Worm (Caenorhabditis elegans): ENCODE data around the gene F53F4.15.

F53F4.15 gene

DNA sequence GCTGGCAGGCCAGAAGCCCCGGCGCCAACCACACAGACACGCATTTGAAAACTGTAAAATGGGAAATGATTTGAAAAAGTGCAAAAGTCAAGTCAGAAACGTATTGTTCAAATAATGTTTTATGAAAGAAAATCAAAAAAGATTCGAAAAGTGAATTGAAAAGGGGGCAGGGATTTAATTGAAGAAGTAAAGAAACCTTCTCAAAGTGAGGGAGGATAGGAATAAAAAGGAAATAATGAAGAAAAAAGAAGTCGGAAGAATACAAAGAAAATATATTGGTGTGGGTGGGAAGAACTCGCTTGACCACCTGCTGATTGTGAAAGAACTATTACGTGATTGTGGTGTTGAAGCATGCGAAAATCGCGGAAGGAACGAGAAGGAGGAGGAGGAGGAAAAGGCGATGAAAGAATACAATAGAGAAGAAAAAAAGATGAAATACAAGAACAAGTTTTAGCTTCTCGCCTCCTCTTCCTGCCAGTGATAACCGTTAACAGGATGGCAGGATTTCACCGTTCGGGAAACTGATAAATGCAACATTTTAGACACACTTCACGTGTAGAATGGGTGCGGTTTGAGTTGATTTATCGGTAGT is 14.0 kb upstream of the F53F4.15 start, which contains the start of gene fmo-4:
fmo-4 (minus strand) TSS at position 51 of the 592 bp plus-strand sequence.
- TF ChIP-seq him-1 (tag; optimal IDR thresholded peaks at IDR 0.05) = no peak
- no peak for TF ChIP-seq W03F9.2 (tag; optimal IDR thresholded peaks at IDR 0.05)
- TF ChIP-seq dao-5 (tag; optimal IDR thresholded peaks at IDR 0.05) = no peak

DNA sequence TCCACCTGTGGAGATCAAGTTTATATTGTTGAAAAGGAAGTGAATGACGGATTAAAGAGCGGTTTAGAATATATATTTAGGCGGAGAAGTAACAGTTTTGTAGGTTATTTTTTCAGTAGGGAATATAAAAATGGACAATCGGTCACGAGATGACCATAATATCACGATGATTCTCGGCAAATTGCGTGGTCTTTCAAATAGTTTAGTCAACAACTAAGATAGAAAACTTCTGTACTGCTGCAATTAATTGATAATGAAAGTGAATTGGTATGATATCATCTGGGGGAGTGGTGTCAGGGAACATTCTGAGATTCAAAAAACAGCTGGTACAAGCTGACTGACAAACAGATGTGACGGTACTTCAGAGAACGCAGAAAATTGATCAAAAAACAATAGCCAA is 12.3 kb upstream of the F53F4.15 start:
- TF ChIP-seq W03F9.2 (tag; optimal IDR thresholded peaks at IDR 0.05) (no peak), him-1 (tag; optimal IDR thresholded peaks at IDR 0.05) (no peak), dao-5 (tag; optimal IDR thresholded peaks at IDR 0.05) (no peak)

DNA sequence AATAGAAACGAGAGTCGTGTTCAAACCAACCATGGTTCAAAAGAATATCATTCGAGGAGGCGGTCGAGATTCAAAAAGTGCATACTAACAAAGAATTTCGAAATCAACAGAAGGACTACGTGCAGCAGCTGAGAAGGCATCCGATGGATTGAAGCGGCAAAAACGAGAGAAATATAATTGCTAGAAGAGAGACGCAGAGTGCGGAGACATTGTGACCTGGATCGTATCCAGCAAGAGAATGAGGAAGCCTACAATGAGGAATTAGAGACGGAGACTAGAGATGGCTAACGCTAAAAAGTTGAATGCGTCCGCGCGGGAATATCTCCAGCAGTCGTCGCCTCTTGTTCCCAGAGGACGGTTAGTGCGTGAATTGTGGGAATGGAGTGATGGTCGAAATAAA is 11.0 kb upstream of the F53F4.15 start:
- TF ChIP-seq W03F9.2 (tag; optimal IDR thresholded peaks at IDR 0.05) = no peak

DNA sequence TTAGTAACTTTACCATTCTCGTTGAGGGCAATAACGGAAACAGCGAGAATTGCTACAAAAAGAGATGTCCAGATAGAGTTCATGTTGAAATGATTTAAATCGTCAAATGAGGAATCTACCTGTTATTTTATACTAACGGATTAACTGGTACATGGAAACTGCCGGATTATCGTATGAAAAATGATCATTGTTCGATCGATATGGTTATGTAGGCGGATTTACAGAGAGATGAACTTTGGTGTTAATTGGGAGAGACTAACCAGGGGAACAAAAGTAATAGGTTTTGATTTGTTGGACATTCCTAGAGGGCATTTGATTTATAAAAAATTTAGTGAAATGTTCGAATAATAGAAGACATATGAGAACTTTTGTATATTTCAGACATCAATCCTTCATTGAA is 9.0 kb upstream of the F53F4.15 start, which contains the start of gene spig-9:
spig-9 (minus strand) TSS at position 101 of the 400 bp plus-strand sequence.
- no peak for TF ChIP-seq him-1 (tag; optimal IDR thresholded peaks at IDR 0.05)
- no peak for TF ChIP-seq W03F9.2 (tag; optimal IDR thresholded peaks at IDR 0.05)
- TF ChIP-seq dao-5 (tag; optimal IDR thresholded peaks at IDR 0.05) = no peak

DNA sequence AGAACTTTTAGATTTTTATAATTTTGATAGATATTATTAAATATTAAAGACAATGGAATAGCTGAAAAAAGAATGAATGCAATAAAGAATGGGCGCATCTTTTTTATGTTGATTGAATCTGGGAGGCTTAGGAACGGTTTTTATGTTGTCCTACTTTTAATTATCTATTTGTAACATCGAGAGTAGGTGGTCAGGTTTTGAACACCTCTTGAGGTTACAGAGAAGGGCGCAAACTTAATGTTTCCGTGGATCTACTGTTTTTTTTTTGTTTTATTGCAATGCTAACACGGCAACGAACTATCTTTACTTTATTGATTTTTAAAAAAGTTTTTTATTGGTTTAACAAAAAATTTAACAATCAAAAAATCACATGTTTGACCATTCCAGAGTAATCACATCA is 6.9 kb upstream of the F53F4.15 start, which contains the start of gene F53F4.7:
F53F4.7 (minus strand) TSS at position 101 of the 400 bp plus-strand sequence.
- TF ChIP-seq dao-5 (tag; optimal IDR thresholded peaks at IDR 0.05) = no peak
- TF ChIP-seq W03F9.2 (tag; optimal IDR thresholded peaks at IDR 0.05) = no peak
- TF ChIP-seq him-1 (tag; optimal IDR thresholded peaks at IDR 0.05) = no peak

DNA sequence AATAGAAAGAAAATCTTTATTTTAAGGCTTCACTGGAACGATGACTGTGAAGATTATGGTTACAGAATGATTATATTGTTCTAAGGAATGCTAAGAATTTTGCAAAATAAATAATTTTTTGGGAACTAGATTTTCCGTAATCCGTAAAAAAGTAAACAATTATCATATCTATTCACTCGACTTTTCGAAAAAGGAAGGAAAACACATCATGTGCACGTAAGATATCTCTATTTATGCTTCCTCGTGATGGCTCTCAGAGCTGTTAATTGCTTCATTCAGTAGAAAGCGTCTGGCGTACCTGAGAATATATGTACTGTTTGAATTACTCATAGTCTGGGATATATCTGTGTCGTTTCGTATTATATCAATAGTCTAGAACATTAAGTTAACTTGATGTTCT is 1.0 kb upstream of the F53F4.15 start, which contains the start of gene srd-11:
srd-11 (minus strand) TSS at position 101 of the 400 bp plus-strand sequence.
- TF ChIP-seq him-1 (tag; optimal IDR thresholded peaks at IDR 0.05) = no peak
- TF ChIP-seq dao-5 (tag; optimal IDR thresholded peaks at IDR 0.05) = no peak
- TF ChIP-seq W03F9.2 (tag; optimal IDR thresholded peaks at IDR 0.05) = no peak

DNA sequence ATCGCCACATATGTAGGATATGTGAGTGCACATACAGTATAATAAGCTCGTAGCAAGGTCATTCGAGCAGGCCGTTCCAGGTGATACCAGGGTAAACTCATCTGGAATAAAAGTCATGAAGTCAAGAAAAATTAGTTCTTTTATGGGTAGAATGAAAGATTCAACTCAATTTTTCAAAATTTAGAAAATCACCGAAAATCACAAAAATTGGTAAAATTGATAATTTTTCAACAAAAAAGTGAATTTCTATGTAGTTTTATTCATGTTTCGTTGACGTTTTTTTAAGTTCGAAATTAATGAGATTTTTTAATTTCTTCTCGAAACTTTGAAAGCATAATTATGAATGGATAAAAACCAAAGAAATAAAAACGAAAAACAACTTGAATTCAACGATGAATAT is 944 bp downstream of the F53F4.15 start, which contains the start of gene F53F4.16:
F53F4.16 (minus strand) TSS at position 101 of the 400 bp plus-strand sequence.
- TF ChIP-seq W03F9.2 (tag; optimal IDR thresholded peaks at IDR 0.05) (no peak), him-1 (tag; optimal IDR thresholded peaks at IDR 0.05) (no peak), dao-5 (tag; optimal IDR thresholded peaks at IDR 0.05) (no peak)

DNA sequence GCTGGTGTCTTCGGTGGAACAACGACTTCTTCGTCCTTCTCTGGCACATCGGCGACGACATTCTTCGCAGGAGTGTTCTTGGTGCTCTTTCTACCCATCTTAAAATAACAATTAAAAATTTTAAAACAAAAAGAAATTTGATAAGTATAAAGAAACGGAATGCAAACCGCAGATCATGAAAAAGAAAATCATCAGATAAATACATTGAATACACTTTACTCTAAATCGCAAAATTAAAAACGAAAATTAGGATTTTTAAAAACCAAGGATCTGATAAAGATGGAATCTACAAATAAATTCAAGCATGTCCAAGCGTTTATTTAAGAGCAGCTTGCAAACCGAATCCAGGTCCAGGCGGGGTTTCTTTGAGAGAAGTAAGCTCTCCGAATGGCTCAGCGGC is 3.6 kb downstream of the F53F4.15 start, which contains the start of gene F53F4.11:
F53F4.11 (minus strand) TSS at position 101 of the 400 bp plus-strand sequence.
- TF ChIP-seq W03F9.2 (tag; optimal IDR thresholded peaks at IDR 0.05) (no peak), him-1 (tag; optimal IDR thresholded peaks at IDR 0.05) (no peak), dao-5 (tag; optimal IDR thresholded peaks at IDR 0.05) (no peak)

DNA sequence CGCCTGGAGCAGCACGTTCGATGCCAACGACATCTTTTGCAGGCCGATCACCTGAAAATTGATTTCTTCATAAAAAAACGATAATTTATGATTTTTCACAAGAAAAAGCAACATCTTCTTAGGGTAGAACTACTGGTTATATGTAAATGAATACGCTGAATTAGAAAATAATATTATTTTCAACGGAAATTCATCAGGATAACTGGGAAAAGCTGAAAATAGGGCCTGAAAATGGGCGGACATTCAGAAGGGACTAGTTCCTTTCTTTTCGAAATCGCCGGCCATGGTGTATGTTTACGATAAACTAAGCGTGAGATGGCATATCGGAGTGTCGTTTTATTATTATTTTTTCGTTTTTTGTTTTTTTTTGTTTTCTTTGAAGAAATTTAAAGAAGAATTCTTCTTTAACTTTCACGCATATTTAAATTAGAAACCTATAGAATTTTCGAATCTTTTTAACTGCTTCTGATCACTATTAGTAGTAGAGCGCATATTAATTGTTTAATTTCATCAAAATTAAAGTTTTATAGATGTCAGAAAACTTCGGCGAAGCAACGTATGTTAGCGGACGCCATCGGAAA is 4.8 kb downstream of the F53F4.15 start, which contains the start of the genes nduv-2 and F53F4.12:
nduv-2 (minus strand) TSS at position 51 of the 581 bp plus-strand sequence.
F53F4.12 (plus strand) TSS at position 531 of the 581 bp plus-strand sequence.
- TF ChIP-seq W03F9.2 (tag; optimal IDR thresholded peaks at IDR 0.05) (no peak), dao-5 (tag; optimal IDR thresholded peaks at IDR 0.05) (no peak), him-1 (tag; optimal IDR thresholded peaks at IDR 0.05) (no peak)

DNA sequence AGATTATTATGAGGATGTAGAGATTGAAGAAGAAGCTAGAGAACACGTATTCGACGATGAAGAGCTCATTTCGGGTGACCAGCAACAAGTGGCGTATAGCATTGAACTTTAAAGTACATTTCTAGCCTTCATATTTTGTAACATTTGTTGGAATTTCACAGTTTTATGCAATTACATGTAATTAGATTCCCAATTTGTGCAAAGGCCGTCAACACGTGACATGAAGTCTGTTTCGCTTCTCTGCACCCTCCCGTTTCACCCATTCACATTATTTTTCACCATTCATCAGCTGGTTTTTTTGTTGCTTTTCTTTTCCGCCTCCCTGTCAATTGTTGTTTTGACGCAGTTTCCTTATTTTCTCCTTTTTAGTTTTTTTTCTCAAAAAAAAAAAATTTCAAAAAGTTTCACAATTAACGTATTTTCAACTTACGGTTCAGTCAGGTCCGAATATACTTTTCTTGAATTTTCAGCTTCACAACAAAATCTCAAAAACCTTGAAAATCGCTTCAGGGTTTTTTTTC is 6.4 kb downstream of the F53F4.15 start, which contains the start of gene sde-2:
sde-2 (plus strand) TSS at position 471 of the 521 bp plus-strand sequence.
- no peak for TF ChIP-seq him-1 (tag; optimal IDR thresholded peaks at IDR 0.05)
- no peak for TF ChIP-seq dao-5 (tag; optimal IDR thresholded peaks at IDR 0.05)
- TF ChIP-seq W03F9.2 (tag; optimal IDR thresholded peaks at IDR 0.05) = no peak

DNA sequence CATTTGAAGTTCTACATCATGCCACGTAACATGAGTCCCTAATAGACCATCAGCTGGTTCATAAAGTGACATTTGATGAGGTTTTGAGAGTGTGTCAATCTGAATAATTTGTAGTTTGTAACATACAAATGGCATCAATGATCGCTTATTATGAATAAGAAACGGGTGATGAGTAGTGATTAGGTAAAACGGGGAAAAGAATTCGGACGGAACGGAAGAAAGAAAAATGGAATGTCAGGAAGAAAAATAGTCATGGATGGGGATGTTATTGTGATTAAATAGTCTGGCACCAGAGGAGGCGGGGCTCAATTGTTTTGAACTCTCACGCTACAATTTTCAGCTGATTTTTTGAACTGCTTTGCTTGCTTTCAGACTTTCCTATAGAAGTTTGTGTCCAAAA is 13.4 kb downstream of the F53F4.15 start, which contains the start of gene H37A05.2:
H37A05.2 (minus strand) TSS at position 101 of the 400 bp plus-strand sequence.
- TF ChIP-seq him-1 (tag; optimal IDR thresholded peaks at IDR 0.05) (no peak), W03F9.2 (tag; optimal IDR thresholded peaks at IDR 0.05) (no peak), dao-5 (tag; optimal IDR thresholded peaks at IDR 0.05) (no peak)

DNA sequence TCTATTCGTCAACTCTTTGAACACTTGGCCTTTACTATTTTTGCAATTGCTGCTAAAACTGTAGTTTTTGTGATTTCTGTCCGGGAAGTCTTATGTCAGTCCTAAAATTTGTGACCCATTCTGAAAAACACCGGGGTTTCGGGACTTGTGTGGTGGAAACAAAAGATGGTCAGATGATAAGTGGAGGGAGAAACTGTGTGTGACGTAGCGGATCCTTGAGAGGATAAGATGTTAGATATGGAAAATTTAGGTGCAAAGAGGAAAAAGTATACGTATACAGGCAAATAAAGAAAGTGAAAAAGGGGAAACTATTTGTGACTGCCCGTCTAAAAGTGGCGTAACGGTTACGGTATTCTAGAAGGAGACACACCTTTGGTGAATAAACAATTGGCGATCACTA is 15.6 kb downstream of the F53F4.15 start:
- no peak for TF ChIP-seq W03F9.2 (tag; optimal IDR thresholded peaks at IDR 0.05)
- TF ChIP-seq dao-5 (tag; optimal IDR thresholded peaks at IDR 0.05) = no peak
- no peak for TF ChIP-seq him-1 (tag; optimal IDR thresholded peaks at IDR 0.05)

DNA sequence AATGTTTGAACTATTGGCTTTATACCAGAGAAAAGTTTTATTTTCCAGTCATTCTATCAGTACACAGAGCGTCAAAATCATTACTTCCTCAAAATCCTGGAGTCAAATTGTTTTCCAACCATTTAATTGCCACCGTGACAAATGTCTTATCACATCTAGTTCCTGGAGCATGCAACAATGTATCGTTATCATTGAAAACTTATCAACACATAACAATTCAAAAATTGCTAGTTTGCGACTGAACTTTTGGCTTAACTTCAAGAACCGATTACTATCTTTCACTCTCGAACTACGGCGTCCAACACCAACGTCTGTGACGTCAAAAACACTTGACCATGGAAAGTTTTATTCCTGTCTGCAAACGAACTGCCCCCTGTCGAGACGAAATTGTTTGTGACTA is 17.3 kb downstream of the F53F4.15 start:
- TF ChIP-seq W03F9.2 (tag; optimal IDR thresholded peaks at IDR 0.05) (no peak), dao-5 (tag; optimal IDR thresholded peaks at IDR 0.05) (no peak), him-1 (tag; optimal IDR thresholded peaks at IDR 0.05) (no peak)
